Comparison of ENCODE assay signal across 6 worm cellular contexts in the genomic region with DNA sequence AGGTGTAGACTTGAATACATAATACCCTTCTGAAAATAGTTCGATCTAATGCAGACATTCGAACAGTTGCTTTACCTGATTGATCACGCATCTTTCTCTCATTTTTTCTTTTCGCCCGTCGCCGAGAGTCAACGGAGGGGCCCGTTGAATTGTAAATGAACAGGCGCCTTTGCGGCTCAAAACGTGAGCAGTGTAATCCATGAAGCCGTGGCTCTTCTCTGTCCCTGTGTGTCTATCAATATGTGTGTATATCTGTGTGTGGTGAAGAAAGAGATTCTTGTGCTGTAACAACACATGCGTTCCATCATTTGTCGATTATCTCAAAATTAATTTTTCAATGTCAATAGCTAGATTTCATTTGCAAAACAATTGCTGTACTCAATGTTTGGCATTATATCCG.
A peak's percentile ranks its signal among the peaks of the same experiment; 100 is the strongest.
TF ChIP-seq lines count a peak whose summit lies in the region.

No protein-coding gene starts in this region.

TF ChIP-seq in whole organism, L1 larva, 84 proteins besides CTCF, POLR2A, EP300 and RAD21 (continues in another document):
- TF ChIP-seq nhr-76 (tag; optimal IDR thresholded peaks at IDR 0.05; lab: Kevin White, UChicago) (no peak), nhr-85 (tag; lab: Kevin White, UChicago) (no peak), nhr-71 (tag; optimal IDR thresholded peaks at IDR 0.05; lab: Kevin White, UChicago) (peak; percentile 72), nhr-77 (tag; optimal IDR thresholded peaks at IDR 0.05; lab: Kevin White, UChicago) (no peak), unc-86 (tag; optimal IDR thresholded peaks at IDR 0.05; lab: Kevin White, UChicago) (no peak), ztf-11 (tag; optimal IDR thresholded peaks at IDR 0.05; lab: Kevin White, UChicago) (no peak), isw-1 (GFP tag; IDR thresholded peaks at IDR 0.05; lab: Robert Waterston, UW) (no peak), elt-3 (tag; optimal IDR thresholded peaks at IDR 0.05; lab: Kevin White, UChicago) (no peak), nhr-19 (GFP tag; conservative IDR thresholded peaks at IDR 0.05; lab: Robert Waterston, UW) (peak; percentile 46), blmp-1 (tag; optimal IDR thresholded peaks at IDR 0.05; lab: Kevin White, UChicago) (no peak), nhr-47 (tag; optimal IDR thresholded peaks at IDR 0.05; lab: Kevin White, UChicago) (no peak), ceh-90 (tag; optimal IDR thresholded peaks at IDR 0.05; lab: Kevin White, UChicago) (no peak), C04F5.9 (tag; optimal IDR thresholded peaks at IDR 0.05; lab: Kevin White, UChicago) (no peak), mep-1 (tag; optimal IDR thresholded peaks at IDR 0.05; lab: Kevin White, UChicago) (peak; percentile 10), ama-1 (optimal IDR thresholded peaks at IDR 0.05; lab: Kevin White, UChicago) (no peak), grh-1 (GFP tag; IDR thresholded peaks at IDR 0.05; lab: Robert Waterston, UW) (no peak)

TF ChIP-seq in whole organism, L2 larva, 48 proteins besides CTCF, POLR2A, EP300 and RAD21:
- peak; percentile 25 for TF ChIP-seq C34F6.9 (tag; optimal IDR thresholded peaks at IDR 0.05; lab: Kevin White, UChicago)
- TF ChIP-seq nhr-129 (tag; optimal IDR thresholded peaks at IDR 0.05; lab: Kevin White, UChicago) = peak; percentile 16
- TF ChIP-seq alr-1 (tag; optimal IDR thresholded peaks at IDR 0.05; lab: Kevin White, UChicago) = no peak
- no peak for TF ChIP-seq Y55F3AM.14 (GFP tag; optimal IDR thresholded peaks at IDR 0.05; lab: Kevin White, UChicago)
- peak; percentile 28 for TF ChIP-seq mab-5 (tag; optimal IDR thresholded peaks at IDR 0.05; lab: Kevin White, UChicago)
- TF ChIP-seq elt-3 (tag; optimal IDR thresholded peaks at IDR 0.05; lab: Kevin White, UChicago) = no peak
- TF ChIP-seq aly-2 (tag; optimal IDR thresholded peaks at IDR 0.05; lab: Kevin White, UChicago) = no peak
- no peak for TF ChIP-seq nhr-237 (tag; optimal IDR thresholded peaks at IDR 0.05; lab: Kevin White, UChicago)
- peak; percentile 5 for TF ChIP-seq nhr-6 (tag; optimal IDR thresholded peaks at IDR 0.05; lab: Kevin White, UChicago)
- no peak for TF ChIP-seq ceh-16 (tag; optimal IDR thresholded peaks at IDR 0.05; lab: Kevin White, UChicago)
- TF ChIP-seq sma-9 (GFP tag; optimal IDR thresholded peaks at IDR 0.05; lab: Kevin White, UChicago) = peak; percentile 50
- no peak for TF ChIP-seq sma-9 (tag; optimal IDR thresholded peaks at IDR 0.05; lab: Kevin White, UChicago)
- peak; percentile 74 for TF ChIP-seq F13H6.1 (tag; optimal IDR thresholded peaks at IDR 0.05; lab: Kevin White, UChicago)
- peak in 1 of 2 experiments; percentile 9 for TF ChIP-seq lsy-2 (tag; optimal IDR thresholded peaks at IDR 0.05; lab: Kevin White, UChicago)

TF ChIP-seq in whole organism, L3 larva, 47 proteins besides CTCF, POLR2A, EP300 and RAD21:
- TF ChIP-seq nfya-1 (tag; optimal IDR thresholded peaks at IDR 0.05; lab: Kevin White, UChicago; ENCODE audit: insufficient read depth) (peak; percentile 23), sea-2 (GFP tag; optimal IDR thresholded peaks at IDR 0.05; lab: Kevin White, UChicago) (no peak), ama-1 (optimal IDR thresholded peaks at IDR 0.05; lab: Kevin White, UChicago) (peak; percentile 3), egl-5 (tag; optimal IDR thresholded peaks at IDR 0.05; lab: Kevin White, UChicago) (peak; percentile 26), lin-39 (tag; optimal IDR thresholded peaks at IDR 0.05; lab: Kevin White, UChicago) (peak; percentile 40)

TF ChIP-seq in whole organism, L4 larva, 104 proteins besides CTCF, POLR2A, EP300 and RAD21:
- TF ChIP-seq daf-16 (GFP tag; optimal IDR thresholded peaks at IDR 0.05; lab: Kevin White, UChicago) (peak in 1 of 2 experiments; percentile 67), daf-16 (tag; optimal IDR thresholded peaks at IDR 0.05; lab: Kevin White, UChicago) (no peak), nhr-11 (tag; optimal IDR thresholded peaks at IDR 0.05; lab: Kevin White, UChicago) (peak; percentile 53), hlh-11 (tag; optimal IDR thresholded peaks at IDR 0.05; lab: Kevin White, UChicago) (peak; percentile 13), nhr-237 (tag; optimal IDR thresholded peaks at IDR 0.05; lab: Kevin White, UChicago) (no peak), arid-1 (GFP tag; conservative IDR thresholded peaks at IDR 0.05; lab: Robert Waterston, UW) (no peak)
TF ChIP-seq in whole organism, L4 larva: peak in this region for 3.

TF ChIP-seq in whole organism, late embryonic, 69 proteins besides CTCF, POLR2A, EP300 and RAD21:
- TF ChIP-seq nfya-1 (tag; optimal IDR thresholded peaks at IDR 0.05; lab: Kevin White, UChicago) (peak; percentile 16), ahr-1 (tag; optimal IDR thresholded peaks at IDR 0.05; lab: Kevin White, UChicago) (no peak), eyg-1 (tag; optimal IDR thresholded peaks at IDR 0.05; lab: Kevin White, UChicago) (no peak), lin-11 (tag; optimal IDR thresholded peaks at IDR 0.05; lab: Kevin White, UChicago) (no peak), ceh-18 (tag; optimal IDR thresholded peaks at IDR 0.05; lab: Kevin White, UChicago) (peak; percentile 57), unc-55 (GFP tag; optimal IDR thresholded peaks at IDR 0.05; lab: Kevin White, UChicago) (peak; percentile 70), pqm-1 (tag; optimal IDR thresholded peaks at IDR 0.05; lab: Kevin White, UChicago) (no peak), pat-9 (tag; optimal IDR thresholded peaks at IDR 0.05; lab: Kevin White, UChicago) (peak; percentile 70), pros-1 (tag; optimal IDR thresholded peaks at IDR 0.05; lab: Kevin White, UChicago) (no peak), pag-3 (tag; optimal IDR thresholded peaks at IDR 0.05; lab: Kevin White, UChicago; ENCODE audit: borderline replicate concordance) (no peak), rnt-1 (tag; optimal IDR thresholded peaks at IDR 0.05; lab: Kevin White, UChicago) (peak; percentile 84)

TF ChIP-seq in whole organism, mixed stage, embryonic, 35 proteins besides CTCF, POLR2A, EP300 and RAD21:
- no peak for TF ChIP-seq flh-1 (GFP tag; optimal IDR thresholded peaks at IDR 0.05; lab: Kevin White, UChicago)
- no peak for TF ChIP-seq mab-5 (tag; optimal IDR thresholded peaks at IDR 0.05; lab: Kevin White, UChicago)
- TF ChIP-seq zip-8 (tag; optimal IDR thresholded peaks at IDR 0.05; lab: Kevin White, UChicago) = no peak
- no peak for TF ChIP-seq mep-1 (tag; optimal IDR thresholded peaks at IDR 0.05; lab: Kevin White, UChicago)
- peak; percentile 98 for TF ChIP-seq hlh-1 (tag; optimal IDR thresholded peaks at IDR 0.05; lab: Kevin White, UChicago)
- no peak for TF ChIP-seq ceh-43 (GFP tag; optimal IDR thresholded peaks at IDR 0.05; lab: Kevin White, UChicago)
- TF ChIP-seq ces-1 (GFP tag; optimal IDR thresholded peaks at IDR 0.05; lab: Kevin White, UChicago) = no peak
- no peak for TF ChIP-seq nhr-237 (tag; optimal IDR thresholded peaks at IDR 0.05; lab: Kevin White, UChicago)
- no peak for TF ChIP-seq lsy-2 (tag; optimal IDR thresholded peaks at IDR 0.05; lab: Kevin White, UChicago)
- TF ChIP-seq M03D4.4 (tag; optimal IDR thresholded peaks at IDR 0.05; lab: Kevin White, UChicago) = peak; percentile 11
- TF ChIP-seq pha-4 (tag; optimal IDR thresholded peaks at IDR 0.05; lab: Kevin White, UChicago) = no peak
- TF ChIP-seq lin-32 (GFP tag; optimal IDR thresholded peaks at IDR 0.05; lab: Kevin White, UChicago) = no peak
- no peak for TF ChIP-seq lin-13 (tag; optimal IDR thresholded peaks at IDR 0.05; lab: Kevin White, UChicago)
- TF ChIP-seq ham-2 (GFP tag; optimal IDR thresholded peaks at IDR 0.05; lab: Kevin White, UChicago) = no peak
- peak; percentile 83 for TF ChIP-seq unc-120 (tag; optimal IDR thresholded peaks at IDR 0.05; lab: Kevin White, UChicago; ENCODE audit: poor library complexity, severe bottlenecking)
- TF ChIP-seq cnd-1 (tag; optimal IDR thresholded peaks at IDR 0.05; lab: Kevin White, UChicago) = no peak
- no peak for TF ChIP-seq nhr-12 (tag; optimal IDR thresholded peaks at IDR 0.05; lab: Kevin White, UChicago)
- TF ChIP-seq ceh-39 (tag; optimal IDR thresholded peaks at IDR 0.05; lab: Kevin White, UChicago) = no peak
- TF ChIP-seq elt-3 (tag; optimal IDR thresholded peaks at IDR 0.05; lab: Kevin White, UChicago) = no peak
- TF ChIP-seq unc-62 (GFP tag; optimal IDR thresholded peaks at IDR 0.05; lab: Kevin White, UChicago) = peak; percentile 88
- TF ChIP-seq nhr-28 (tag; optimal IDR thresholded peaks at IDR 0.05; lab: Kevin White, UChicago) = no peak
- no peak for TF ChIP-seq sem-2 (GFP tag; optimal IDR thresholded peaks at IDR 0.05; lab: Kevin White, UChicago)
- TF ChIP-seq ceh-83 (GFP tag; optimal IDR thresholded peaks at IDR 0.05; lab: Kevin White, UChicago) = no peak
- TF ChIP-seq ztf-11 (tag; optimal IDR thresholded peaks at IDR 0.05; lab: Kevin White, UChicago) = no peak
- TF ChIP-seq unc-39 (tag; optimal IDR thresholded peaks at IDR 0.05; lab: Kevin White, UChicago) = no peak
- TF ChIP-seq blmp-1 (tag; optimal IDR thresholded peaks at IDR 0.05; lab: Kevin White, UChicago) = no peak
- no peak for TF ChIP-seq nhr-76 (tag; optimal IDR thresholded peaks at IDR 0.05; lab: Kevin White, UChicago)

Comparison
In these comparisons a context has a peak if more than half of its experiments do, and no peak if none do; other contexts are left out.
1. Of the 29 proteins assayed by ChIP-seq in both whole organism, L4 larva and whole organism, L1 larva: peak only in whole organism, L4 larva: nhr-11; only in whole organism, L1 larva: mep-1 and unc-130; in both: none; in neither: 24; mixed calls (peak in some experiments, not most) for 2.